Worm (Caenorhabditis elegans) whole organism, midembryonic: ENCODE measurements around the gene tag-276.

ENCODE experiments used
- T22C8.4 ChIP-seq: fragments of 200-800 bp; sonication (Bioruptor generic); IDR thresholded peaks from 2 replicates; pipeline ENCODE4 v1.3.6; 2022; ENCODE audit warnings: missing genetic modification characterization, missing compliant biosample characterization
- flt-1 ChIP-seq: fragments of 200-800 bp; sonication (Bioruptor generic); IDR thresholded peaks from 2 replicates; pipeline ENCODE4 v1.3.6; 2022; ENCODE audit warnings: missing genetic modification characterization, missing compliant biosample characterization
- ref-1 ChIP-seq: fragments of 200-800 bp; sonication (Bioruptor generic); conservative IDR thresholded peaks from 2 replicates; pipeline ENCODE4 v1.3.6; 2022; ENCODE audit warnings: missing genetic modification reagents, missing genetic modification characterization, missing compliant biosample characterization
- tab-1 ChIP-seq: fragments of 200-800 bp; sonication (Bioruptor generic); IDR thresholded peaks from 2 replicates; pipeline ENCODE4 v1.3.6; 2022; ENCODE audit warnings: missing genetic modification characterization, missing compliant biosample characterization

DNA sequence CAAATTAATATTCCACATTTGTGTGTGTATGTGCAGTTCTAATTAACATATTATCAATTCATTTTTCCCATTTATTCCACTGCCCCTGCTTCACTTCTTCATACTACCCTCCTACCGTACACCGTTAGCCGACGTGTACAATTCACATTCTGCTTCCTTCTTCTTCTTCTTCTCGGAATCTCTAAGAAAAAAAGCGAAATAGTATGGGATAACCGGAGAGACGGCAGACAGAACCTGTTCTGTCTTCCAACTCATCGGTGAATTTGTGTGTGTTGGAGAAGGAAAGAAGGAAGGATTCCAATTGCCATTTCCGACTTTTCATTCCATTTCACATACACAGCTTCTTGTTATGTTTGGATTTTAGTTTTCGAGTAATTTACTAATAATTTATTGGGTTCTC is 11.4 kb downstream of the tag-276 start:
- no peak for TF ChIP-seq ref-1 (GFP tag; lab: Robert Waterston, UW)
- no peak for TF ChIP-seq T22C8.4 (GFP tag; lab: Robert Waterston, UW)
- TF ChIP-seq tab-1 = no peak
- no peak for TF ChIP-seq flt-1 (GFP tag; lab: Robert Waterston, UW)
